Worm (Caenorhabditis elegans): ENCODE data around the gene M163.8.

Gene M163.8

ce11 chrX:14480248-14480647, 4.7 kb upstream of the M163.8 start, which contains the start of gene gfi-3 (continued):
- TF ChIP-seq lin-13 (GFP tag; optimal IDR thresholded peaks at IDR 0.05) = peak; percentile 89
- TF ChIP-seq aly-2 (tag; optimal IDR thresholded peaks at IDR 0.05) = no peak
- TF ChIP-seq snpc-4 (tag; optimal IDR thresholded peaks at IDR 0.05) = peak; percentile 89
- no peak for TF ChIP-seq skn-1 (tag; optimal IDR thresholded peaks at IDR 0.05)
- peak; percentile 80 for TF ChIP-seq nhr-21 (tag; optimal IDR thresholded peaks at IDR 0.05)
- peak; percentile 89 for TF ChIP-seq F13H6.1 (tag; optimal IDR thresholded peaks at IDR 0.05)
- peak; percentile 0 to 48 for TF ChIP-seq mdl-1 (tag; optimal IDR thresholded peaks at IDR 0.05)
- peak; percentile 13 for TF ChIP-seq zag-1 (tag; optimal IDR thresholded peaks at IDR 0.05)
- TF ChIP-seq Y55F3AM.14 (GFP tag; optimal IDR thresholded peaks at IDR 0.05) = peak; percentile 8
- TF ChIP-seq unc-55 (GFP tag; optimal IDR thresholded peaks at IDR 0.05) = peak; percentile 79
- peak; percentile 82 for TF ChIP-seq mab-5 (tag; optimal IDR thresholded peaks at IDR 0.05)
- no peak for TF ChIP-seq nhr-77 (tag; optimal IDR thresholded peaks at IDR 0.05)

- peak; percentile 70 for TF ChIP-seq snpc-4 (tag; optimal IDR thresholded peaks at IDR 0.05)
- no peak for TF ChIP-seq ceh-82 (tag; optimal IDR thresholded peaks at IDR 0.05)
Measured at ce11 chrX:14481637-14482036, 3.3 kb upstream of the M163.8 start.

- TF ChIP-seq ZK546.5 (tag; optimal IDR thresholded peaks at IDR 0.05) = no peak
- TF ChIP-seq unc-55 (GFP tag; optimal IDR thresholded peaks at IDR 0.05) = no peak
- TF ChIP-seq skn-1 (tag; optimal IDR thresholded peaks at IDR 0.05) = no peak
- TF ChIP-seq fos-1 (tag; optimal IDR thresholded peaks at IDR 0.05) = no peak
- TF ChIP-seq nhr-6 (tag; optimal IDR thresholded peaks at IDR 0.05) = no peak
- TF ChIP-seq unc-39 (tag; optimal IDR thresholded peaks at IDR 0.05) = no peak
- no peak for TF ChIP-seq lsy-2 (tag; optimal IDR thresholded peaks at IDR 0.05)
- no peak for TF ChIP-seq nhr-10 (tag; optimal IDR thresholded peaks at IDR 0.05)
- TF ChIP-seq lin-39 (tag; optimal IDR thresholded peaks at IDR 0.05) = no peak
- no peak for TF ChIP-seq nhr-25 (tag; optimal IDR thresholded peaks at IDR 0.05)
- TF ChIP-seq peb-1 (tag; optimal IDR thresholded peaks at IDR 0.05) = no peak
- no peak for TF ChIP-seq elt-1 (tag; optimal IDR thresholded peaks at IDR 0.05)
- no peak for TF ChIP-seq ceh-16 (tag; optimal IDR thresholded peaks at IDR 0.05)
- no peak for TF ChIP-seq ztf-4 (tag; optimal IDR thresholded peaks at IDR 0.05)
- TF ChIP-seq mab-5 (tag; optimal IDR thresholded peaks at IDR 0.05) = no peak
- TF ChIP-seq nhr-237 (tag; optimal IDR thresholded peaks at IDR 0.05) = no peak
- no peak for TF ChIP-seq nhr-129 (tag; optimal IDR thresholded peaks at IDR 0.05)
- TF ChIP-seq ztf-1 (GFP tag; conservative IDR thresholded peaks at IDR 0.05) = no peak
Measured at ce11 chrX:14486503-14486902, 1.6 kb downstream of the M163.8 start.

ce11 chrX:14487333-14487732, 2.4 kb downstream of the M163.8 start:
- TF ChIP-seq crh-2 (tag; optimal IDR thresholded peaks at IDR 0.05) (no peak), nhr-129 (tag; optimal IDR thresholded peaks at IDR 0.05) (no peak), unc-39 (tag; optimal IDR thresholded peaks at IDR 0.05) (no peak), fos-1 (tag; optimal IDR thresholded peaks at IDR 0.05) (no peak), lin-13 (GFP tag; optimal IDR thresholded peaks at IDR 0.05) (no peak), unc-62 (GFP tag; optimal IDR thresholded peaks at IDR 0.05) (no peak), mab-5 (tag; optimal IDR thresholded peaks at IDR 0.05) (peak; percentile 72), nhr-12 (tag; optimal IDR thresholded peaks at IDR 0.05) (no peak), mbf-1 (tag; optimal IDR thresholded peaks at IDR 0.05) (no peak), lsy-2 (tag; optimal IDR thresholded peaks at IDR 0.05) (no peak), unc-55 (GFP tag; optimal IDR thresholded peaks at IDR 0.05) (no peak), aly-2 (tag; optimal IDR thresholded peaks at IDR 0.05) (no peak), skn-1 (tag; optimal IDR thresholded peaks at IDR 0.05) (no peak), ZK546.5 (tag; optimal IDR thresholded peaks at IDR 0.05) (no peak), elt-3 (tag; optimal IDR thresholded peaks at IDR 0.05) (no peak), egl-27 (tag; optimal IDR thresholded peaks at IDR 0.05) (no peak), sem-4 (tag; optimal IDR thresholded peaks at IDR 0.05) (no peak), nhr-77 (tag; optimal IDR thresholded peaks at IDR 0.05) (no peak), ztf-1 (GFP tag; conservative IDR thresholded peaks at IDR 0.05) (no peak), nhr-25 (tag; optimal IDR thresholded peaks at IDR 0.05) (peak; percentile 51), snpc-4 (tag; optimal IDR thresholded peaks at IDR 0.05) (no peak), R02D3.7 (tag; optimal IDR thresholded peaks at IDR 0.05) (no peak), ceh-82 (tag; optimal IDR thresholded peaks at IDR 0.05) (no peak), lin-39 (tag; optimal IDR thresholded peaks at IDR 0.05) (peak; percentile 87), ceh-16 (tag; optimal IDR thresholded peaks at IDR 0.05) (peak; percentile 98), ama-1 (optimal IDR thresholded peaks at IDR 0.05) (no peak), nhr-237 (tag; optimal IDR thresholded peaks at IDR 0.05) (no peak), sma-9 (GFP tag; optimal IDR thresholded peaks at IDR 0.05) (peak; percentile 23), sma-9 (tag; optimal IDR thresholded peaks at IDR 0.05) (no peak), C34F6.9 (tag; optimal IDR thresholded peaks at IDR 0.05) (no peak), nhr-21 (tag; optimal IDR thresholded peaks at IDR 0.05) (no peak)
